Worm (Caenorhabditis elegans) whole organism, young adult: Measurements from ENCODE around the gene srbc-67.

Experiments used
- C17E4.6 ChIP-seq: fragments of 200-800 bp; sonication (Bioruptor generic); IDR thresholded peaks from 2 replicates; pipeline ENCODE4 v1.3.6; 2022; ENCODE audit warnings: missing genetic modification reagents, missing genetic modification characterization, missing compliant biosample characterization
- T26A5.8 ChIP-seq: sonication (generic microtip); optimal IDR thresholded peaks from 2 replicates; lab custom pipeline; 2016; ENCODE audit warnings: missing genetic modification characterization, missing compliant biosample characterization
- Y53F4B.3 ChIP-seq: fragments of 200-800 bp; sonication (Bioruptor generic); IDR thresholded peaks from 2 replicates; pipeline ENCODE4 v1.3.6; 2022; ENCODE audit warnings: missing genetic modification reagents, missing genetic modification characterization, missing compliant biosample characterization
- ceh-100 ChIP-seq: fragments of 200-800 bp; sonication (Bioruptor generic); IDR thresholded peaks from 2 replicates; pipeline ENCODE4 v1.3.6; 2022; ENCODE audit warnings: missing genetic modification reagents, missing genetic modification characterization, missing compliant biosample characterization
- ceh-91 ChIP-seq: fragments of 200-800 bp; sonication (Bioruptor generic); IDR thresholded peaks from 2 replicates; pipeline ENCODE4 v1.3.6; 2022; ENCODE audit warnings: missing genetic modification reagents, missing genetic modification characterization, missing compliant biosample characterization
- hlh-12 ChIP-seq: sonication (generic microtip); optimal IDR thresholded peaks from 2 replicates; lab custom pipeline; 2016; ENCODE audit warnings: missing genetic modification characterization, missing compliant biosample characterization
- lag-1 ChIP-seq: fragments of 200-800 bp; sonication (Bioruptor generic); IDR thresholded peaks from 2 replicates; pipeline ENCODE4 v1.3.6; 2022; ENCODE audit warnings: missing genetic modification reagents, missing genetic modification characterization, missing compliant biosample characterization
- lin-54 ChIP-seq: fragments of 200-800 bp; sonication (Bioruptor generic); optimal IDR thresholded peaks from 2 replicates; lab custom pipeline; 2018; ENCODE audit warnings: mild to moderate bottlenecking, missing genetic modification characterization, missing compliant biosample characterization
- lsl-1 ChIP-seq: fragments of 200-800 bp; sonication (Bioruptor generic); optimal IDR thresholded peaks from 2 replicates; lab custom pipeline; 2018; ENCODE audit warnings: mild to moderate bottlenecking, missing genetic modification characterization, moderate library complexity, missing compliant biosample characterization
- pha-4 ChIP-seq: fragments of 150-350 bp; sonication (generic microtip); optimal IDR thresholded peaks from 2 replicates; lab custom pipeline; 2014; ENCODE audit warnings: missing biosample characterization, missing genetic modification reagents, missing genetic modification characterization
- ztf-26 ChIP-seq: sonication (generic microtip); optimal IDR thresholded peaks from 2 replicates; lab custom pipeline; 2017; ENCODE audit warnings: missing genetic modification characterization, missing compliant biosample characterization

DNA sequence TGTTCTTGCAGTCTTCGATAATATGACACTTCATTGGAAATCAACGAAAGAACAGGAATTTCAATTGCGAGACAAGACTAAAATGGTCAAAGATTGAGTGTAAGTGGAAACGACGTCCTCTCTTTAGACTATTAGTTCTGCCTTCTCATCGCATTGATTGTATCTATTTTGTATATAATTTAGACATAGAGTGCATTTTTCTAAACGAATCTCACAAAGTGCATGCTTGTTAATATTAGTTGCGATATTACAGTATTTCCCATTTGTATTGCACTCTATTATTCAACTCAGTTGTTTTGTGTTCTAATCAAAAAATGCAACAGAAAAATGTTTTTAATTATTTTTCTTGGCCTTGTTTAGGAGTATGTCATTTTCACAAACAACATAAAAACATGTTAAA, 2.7 kb downstream of the srbc-67 start, which contains the start of gene nhr-93:
- TF ChIP-seq lsl-1 (GFP tag; lab: Kevin White, UChicago), result no peak
- no peak for TF ChIP-seq ztf-26 (tag; lab: Kevin White, UChicago)
- no peak for TF ChIP-seq T26A5.8 (tag; lab: Kevin White, UChicago)
- no peak for TF ChIP-seq lag-1 (GFP tag; lab: Robert Waterston, UW)
- TF ChIP-seq lin-54 (GFP tag; lab: Kevin White, UChicago), result no peak
- no peak for TF ChIP-seq hlh-12
- no peak for TF ChIP-seq Y53F4B.3 (GFP tag; lab: Robert Waterston, UW)
- TF ChIP-seq pha-4 (tag; lab: Kevin White, UChicago), result no peak
- TF ChIP-seq C17E4.6, result no peak
- no peak for TF ChIP-seq ceh-100
- no peak for TF ChIP-seq ceh-91
